Worm (Caenorhabditis elegans) whole organism, mixed stage, embryonic: ENCODE measurements around the gene tag-30.

Experiments used
- ces-1 ChIP-seq: fragments of 150-350 bp; optimal IDR thresholded peaks from 2 replicates; lab custom pipeline; 2014; ENCODE audit warnings: missing biosample characterization, missing genetic modification reagents, missing genetic modification characterization
- elt-1 ChIP-seq: sonication (generic microtip); optimal IDR thresholded peaks from 2 replicates; lab custom pipeline; 2017; ENCODE audit warnings: missing genetic modification characterization, mild to moderate bottlenecking, missing compliant biosample characterization, antibody characterized with exemption, moderate library complexity, borderline replicate concordance; ENCODE audit not compliant: insufficient read depth
- lsy-2 ChIP-seq: fragments of 150-350 bp; optimal IDR thresholded peaks from 2 replicates; lab custom pipeline; 2014; ENCODE audit warnings: missing biosample characterization, missing genetic modification characterization
- mab-5 ChIP-seq: fragments of 150-350 bp; optimal IDR thresholded peaks from 2 replicates; lab custom pipeline; 2014; ENCODE audit warnings: missing biosample characterization, missing genetic modification characterization
- mep-1 ChIP-seq: fragments of 150-350 bp; optimal IDR thresholded peaks from 2 replicates; lab custom pipeline; 2017; ENCODE audit warnings: missing biosample characterization, missing genetic modification reagents, missing genetic modification characterization, inconsistent platforms
- mls-2 ChIP-seq: sonication (generic microtip); optimal IDR thresholded peaks from 2 replicates; lab custom pipeline; 2016; ENCODE audit warnings: mild to moderate bottlenecking, missing genetic modification characterization, moderate library complexity, missing compliant biosample characterization
- nhr-12 ChIP-seq: fragments of 150-350 bp; optimal IDR thresholded peaks from 2 replicates; lab custom pipeline; 2014; ENCODE audit warnings: missing biosample characterization, missing genetic modification characterization
- nhr-237 ChIP-seq: fragments of 150-350 bp; optimal IDR thresholded peaks from 2 replicates; lab custom pipeline; 2014; ENCODE audit warnings: missing biosample characterization, missing genetic modification characterization
- snpc-4 ChIP-seq: fragments of 150-350 bp; optimal IDR thresholded peaks from 2 replicates; lab custom pipeline; 2014; ENCODE audit warnings: missing biosample characterization, missing genetic modification characterization
- sptf-1 ChIP-seq: sonication (generic microtip); optimal IDR thresholded peaks from 2 replicates; lab custom pipeline; 2017; ENCODE audit warnings: mild to moderate bottlenecking, missing genetic modification characterization, moderate library complexity, missing compliant biosample characterization
- unc-39 ChIP-seq: fragments of 150-350 bp; optimal IDR thresholded peaks from 2 replicates; lab custom pipeline; 2014; ENCODE audit warnings: missing biosample characterization, missing genetic modification characterization
- unc-62 ChIP-seq: fragments of 150-350 bp; optimal IDR thresholded peaks from 2 replicates; lab custom pipeline; 2014; ENCODE audit warnings: missing biosample characterization, missing genetic modification reagents, missing genetic modification characterization

ce11 chrIV:11902832-11903231, 47.9 kb upstream of the tag-30 start:
- TF ChIP-seq nhr-237 (tag; lab: Kevin White, UChicago) (no peak), mls-2 (tag; lab: Kevin White, UChicago) (no peak), elt-1 (tag; lab: Kevin White, UChicago) (no peak), unc-39 (tag; lab: Kevin White, UChicago) (no peak), lsy-2 (tag; lab: Kevin White, UChicago) (no peak), mep-1 (tag; lab: Kevin White, UChicago) (no peak), ces-1 (GFP tag; lab: Kevin White, UChicago) (no peak), mab-5 (no peak), snpc-4 (tag; lab: Kevin White, UChicago) (no peak), nhr-12 (tag; lab: Kevin White, UChicago) (no peak), sptf-1 (no peak), unc-62 (GFP tag; lab: Kevin White, UChicago) (no peak)
